Worm (Caenorhabditis elegans) whole organism, midembryonic: Measurements from ENCODE around the gene H12I13.6.

Experiments used
- T22C8.4 ChIP-seq: fragments of 200-800 bp; sonication (Bioruptor generic); IDR thresholded peaks from 2 replicates; pipeline ENCODE4 v1.3.6; 2022; ENCODE audit warnings: missing genetic modification characterization, missing compliant biosample characterization
- cog-1 ChIP-seq: sonication (generic microtip); optimal IDR thresholded peaks from 2 replicates; lab custom pipeline; 2016; ENCODE audit warnings: missing genetic modification characterization, missing compliant biosample characterization
- flt-1 ChIP-seq: fragments of 200-800 bp; sonication (Bioruptor generic); IDR thresholded peaks from 2 replicates; pipeline ENCODE4 v1.3.6; 2022; ENCODE audit warnings: missing genetic modification characterization, missing compliant biosample characterization
- klf-2 ChIP-seq: fragments of 200-800 bp; sonication (Bioruptor generic); conservative IDR thresholded peaks from 2 replicates; pipeline ENCODE4 v1.3.6; 2022; ENCODE audit warnings: missing genetic modification reagents, missing genetic modification characterization, missing compliant biosample characterization
- med-1 ChIP-seq: sonication (generic microtip); optimal IDR thresholded peaks from 2 replicates; lab custom pipeline; 2017; ENCODE audit warnings: missing genetic modification characterization, mild to moderate bottlenecking, missing compliant biosample characterization, antibody characterized with exemption, missing genetic modification reagents; ENCODE audit not compliant: insufficient read depth
- ref-1 ChIP-seq: fragments of 200-800 bp; sonication (Bioruptor generic); conservative IDR thresholded peaks from 2 replicates; pipeline ENCODE4 v1.3.6; 2022; ENCODE audit warnings: missing genetic modification reagents, missing genetic modification characterization, missing compliant biosample characterization
- tab-1 ChIP-seq: fragments of 200-800 bp; sonication (Bioruptor generic); IDR thresholded peaks from 2 replicates; pipeline ENCODE4 v1.3.6; 2022; ENCODE audit warnings: missing genetic modification characterization, missing compliant biosample characterization
- ztf-23 ChIP-seq: fragments of 200-800 bp; sonication (Bioruptor generic); IDR thresholded peaks from 2 replicates; pipeline ENCODE4 v1.3.6; 2022; ENCODE audit warnings: missing genetic modification reagents, missing genetic modification characterization, missing compliant biosample characterization
- ztf-29 ChIP-seq: fragments of 200-800 bp; sonication (Bioruptor generic); IDR thresholded peaks from 2 replicates; pipeline ENCODE4 v1.3.6; 2022; ENCODE audit warnings: missing genetic modification reagents, missing genetic modification characterization, missing compliant biosample characterization

The H12I13.6 gene

ce11 chrII:6050120-6050519, 27.6 kb upstream of the H12I13.6 start, which contains the start of gene gldc-1:
Gene gldc-1, plus strand, starts transcription at chrII:6050420.
- TF ChIP-seq ztf-29 (GFP tag; lab: Robert Waterston, UW) (no peak), ref-1 (GFP tag; lab: Robert Waterston, UW) (no peak), med-1 (GFP tag; lab: Kevin White, UChicago) (no peak), ztf-23 (GFP tag; lab: Robert Waterston, UW) (no peak), flt-1 (GFP tag; lab: Robert Waterston, UW) (no peak), cog-1 (tag; lab: Kevin White, UChicago) (no peak), T22C8.4 (GFP tag; lab: Robert Waterston, UW) (no peak), klf-2 (GFP tag; lab: Robert Waterston, UW) (no peak), tab-1 (GFP tag; lab: Robert Waterston, UW) (no peak)

- TF ChIP-seq med-1 (GFP tag; lab: Kevin White, UChicago) (no peak), flt-1 (GFP tag; lab: Robert Waterston, UW) (no peak), tab-1 (GFP tag; lab: Robert Waterston, UW) (no peak), cog-1 (tag; lab: Kevin White, UChicago) (no peak), ref-1 (GFP tag; lab: Robert Waterston, UW) (no peak), klf-2 (GFP tag; lab: Robert Waterston, UW) (no peak), ztf-29 (GFP tag; lab: Robert Waterston, UW) (no peak), T22C8.4 (GFP tag; lab: Robert Waterston, UW) (no peak), ztf-23 (GFP tag; lab: Robert Waterston, UW) (no peak)
Measured at ce11 chrII:6055927-6056326, 21.8 kb upstream of the H12I13.6 start, which contains the start of gene R12C12.7. Gene R12C12.7, minus strand, starts transcription at chrII:6055985.

- TF ChIP-seq ztf-23 (GFP tag; lab: Robert Waterston, UW) (peak; percentile 77), cog-1 (tag; lab: Kevin White, UChicago) (peak; percentile 60), tab-1 (GFP tag; lab: Robert Waterston, UW) (no peak), T22C8.4 (GFP tag; lab: Robert Waterston, UW) (no peak), med-1 (GFP tag; lab: Kevin White, UChicago) (no peak), ztf-29 (GFP tag; lab: Robert Waterston, UW) (no peak), flt-1 (GFP tag; lab: Robert Waterston, UW) (no peak; the same call in 1 of the 2 replicates), ref-1 (GFP tag; lab: Robert Waterston, UW) (no peak)
Measured at ce11 chrII:6061495-6061894, 16.2 kb upstream of the H12I13.6 start.

ce11 chrII:6067066-6067465, 10.6 kb upstream of the H12I13.6 start, which contains the start of gene H12I13.1:
Gene H12I13.1, minus strand, starts transcription at chrII:6067166.
- TF ChIP-seq ztf-23 (GFP tag; lab: Robert Waterston, UW) (no peak), klf-2 (GFP tag; lab: Robert Waterston, UW) (no peak), flt-1 (GFP tag; lab: Robert Waterston, UW) (no peak), ztf-29 (GFP tag; lab: Robert Waterston, UW) (no peak), tab-1 (GFP tag; lab: Robert Waterston, UW) (no peak), med-1 (GFP tag; lab: Kevin White, UChicago) (no peak), cog-1 (tag; lab: Kevin White, UChicago) (no peak), T22C8.4 (GFP tag; lab: Robert Waterston, UW) (no peak), ref-1 (GFP tag; lab: Robert Waterston, UW) (no peak)

ce11 chrII:6080743-6081142, 3.0 kb downstream of the H12I13.6 start, which contains the start of gene fbf-1:
Gene fbf-1, minus strand, starts transcription at chrII:6080843.
- no peak for TF ChIP-seq ztf-23 (GFP tag; lab: Robert Waterston, UW)
- TF ChIP-seq med-1 (GFP tag; lab: Kevin White, UChicago), result no peak
- no peak for TF ChIP-seq klf-2 (GFP tag; lab: Robert Waterston, UW)

- TF ChIP-seq ztf-29 (GFP tag; lab: Robert Waterston, UW) (no peak), ztf-23 (GFP tag; lab: Robert Waterston, UW) (no peak), ref-1 (GFP tag; lab: Robert Waterston, UW) (no peak), flt-1 (GFP tag; lab: Robert Waterston, UW) (no peak), med-1 (GFP tag; lab: Kevin White, UChicago) (no peak), T22C8.4 (GFP tag; lab: Robert Waterston, UW) (no peak), cog-1 (tag; lab: Kevin White, UChicago) (no peak), klf-2 (GFP tag; lab: Robert Waterston, UW) (no peak)
Measured at ce11 chrII:6082620-6083019, 4.9 kb downstream of the H12I13.6 start, which contains the start of gene F21H12.3. Gene F21H12.3, plus strand, starts transcription at chrII:6082920.

- TF ChIP-seq klf-2 (GFP tag; lab: Robert Waterston, UW), result no peak
- TF ChIP-seq T22C8.4 (GFP tag; lab: Robert Waterston, UW), result no peak
- no peak for TF ChIP-seq ztf-29 (GFP tag; lab: Robert Waterston, UW)
Measured at ce11 chrII:6091380-6091779, 13.7 kb downstream of the H12I13.6 start, which contains the start of the genes fbf-2 and nspg-3. Gene fbf-2, minus strand, starts transcription at chrII:6091480. Gene nspg-3, plus strand, starts transcription at chrII:6091767.

ce11 chrII:6097441-6097840, 19.7 kb downstream of the H12I13.6 start, which contains the start of the genes tpp-2 and rbbp-5:
Gene tpp-2, minus strand, starts transcription at chrII:6097597.
Gene rbbp-5, plus strand, starts transcription at chrII:6097830.
- no peak for TF ChIP-seq ref-1 (GFP tag; lab: Robert Waterston, UW)
- no peak for TF ChIP-seq ztf-23 (GFP tag; lab: Robert Waterston, UW)
- TF ChIP-seq cog-1 (tag; lab: Kevin White, UChicago), result no peak
- no peak for TF ChIP-seq tab-1 (GFP tag; lab: Robert Waterston, UW)
- TF ChIP-seq klf-2 (GFP tag; lab: Robert Waterston, UW), result no peak
- TF ChIP-seq T22C8.4 (GFP tag; lab: Robert Waterston, UW), result 0 out of 2 replicates have a peak, but pooled peaks have one; percentile 17
- TF ChIP-seq med-1 (GFP tag; lab: Kevin White, UChicago), result no peak
- 0 out of 2 replicates have a peak, but pooled peaks have one; percentile 47 for TF ChIP-seq flt-1 (GFP tag; lab: Robert Waterston, UW)
- no peak for TF ChIP-seq ztf-29 (GFP tag; lab: Robert Waterston, UW)

ce11 chrII:6099500-6099899, 21.8 kb downstream of the H12I13.6 start, which contains the start of gene rgs-3:
Gene rgs-3, plus strand, starts transcription at chrII:6099800.
- TF ChIP-seq ztf-23 (GFP tag; lab: Robert Waterston, UW) (no peak), tab-1 (GFP tag; lab: Robert Waterston, UW) (no peak), med-1 (GFP tag; lab: Kevin White, UChicago) (no peak), ref-1 (GFP tag; lab: Robert Waterston, UW) (no peak), ztf-29 (GFP tag; lab: Robert Waterston, UW) (no peak), T22C8.4 (GFP tag; lab: Robert Waterston, UW) (no peak), klf-2 (GFP tag; lab: Robert Waterston, UW) (no peak), cog-1 (tag; lab: Kevin White, UChicago) (no peak)
